Fruit fly (Drosophila melanogaster): ENCODE data around the gene CG2321.

The CG2321 gene

DNA sequence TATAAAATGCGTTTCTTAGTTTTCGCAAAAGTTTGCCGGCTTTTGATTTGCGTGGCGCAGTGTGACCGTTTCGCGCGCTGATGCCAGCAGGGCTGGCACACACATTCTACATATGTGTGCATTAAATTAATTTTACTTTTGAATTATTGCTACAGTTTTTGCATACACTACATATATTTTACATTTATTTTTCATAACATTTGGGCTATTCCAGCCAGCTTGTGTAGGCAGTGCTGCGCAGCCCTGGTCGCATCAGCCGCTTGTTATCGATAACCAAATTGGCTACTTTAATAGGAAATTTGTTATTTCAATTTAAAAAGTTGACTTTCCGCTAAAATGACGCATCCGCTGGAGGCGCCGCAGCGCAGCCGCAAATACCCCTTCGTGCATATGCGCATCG is at the start of gene CG2321, which contains the start of gene CG2006:
Gene CG2321 (minus strand): TSS at position 57 of the 400 bp plus-strand sequence.
Gene CG2006 (plus strand): TSS at position 260 of the 400 bp plus-strand sequence.
- no peak for TF ChIP-seq noc (tag; optimal IDR thresholded peaks at IDR 0.05)

DNA sequence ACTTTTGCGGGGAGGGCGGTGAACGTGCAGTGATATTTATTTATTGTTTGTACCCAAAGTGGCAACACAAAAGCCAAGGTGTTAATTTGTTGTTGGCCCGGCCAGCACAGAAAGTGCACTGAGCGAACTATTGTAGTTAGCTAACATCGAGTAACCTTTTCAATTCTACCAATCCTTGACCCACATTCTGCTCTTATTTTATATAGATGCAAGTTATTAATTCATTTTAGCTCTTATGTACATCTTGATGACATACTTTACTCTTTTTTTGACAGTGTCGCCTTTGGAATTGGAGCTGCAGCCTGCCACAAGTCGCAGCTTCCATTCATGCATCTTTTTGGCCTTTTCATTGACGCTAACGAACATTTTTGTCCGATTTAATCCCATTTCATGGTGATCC is 49.4 kb upstream of the CG2321 start:
- no peak for TF ChIP-seq noc (tag; optimal IDR thresholded peaks at IDR 0.05)

DNA sequence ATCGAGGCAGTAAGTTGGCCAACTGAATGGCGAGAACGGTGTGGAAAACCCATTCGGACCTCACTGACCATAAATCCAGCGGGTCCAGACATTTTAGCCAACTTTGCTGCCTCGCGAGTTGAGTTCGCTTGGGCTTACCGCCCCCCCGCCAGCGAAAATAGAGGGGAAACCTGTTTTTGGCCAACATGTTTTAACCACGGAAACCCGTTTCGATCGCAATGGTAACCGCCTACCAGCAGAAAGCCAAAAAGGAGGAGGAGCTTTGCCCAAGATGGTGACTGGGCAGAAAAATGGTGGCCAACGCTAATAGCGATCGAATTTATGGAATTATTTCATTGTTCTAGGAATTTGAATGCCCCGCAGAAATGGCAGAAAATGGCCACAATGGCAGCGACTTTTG is 37.5 kb upstream of the CG2321 start:
- TF ChIP-seq noc (tag; optimal IDR thresholded peaks at IDR 0.05), result no peak

DNA sequence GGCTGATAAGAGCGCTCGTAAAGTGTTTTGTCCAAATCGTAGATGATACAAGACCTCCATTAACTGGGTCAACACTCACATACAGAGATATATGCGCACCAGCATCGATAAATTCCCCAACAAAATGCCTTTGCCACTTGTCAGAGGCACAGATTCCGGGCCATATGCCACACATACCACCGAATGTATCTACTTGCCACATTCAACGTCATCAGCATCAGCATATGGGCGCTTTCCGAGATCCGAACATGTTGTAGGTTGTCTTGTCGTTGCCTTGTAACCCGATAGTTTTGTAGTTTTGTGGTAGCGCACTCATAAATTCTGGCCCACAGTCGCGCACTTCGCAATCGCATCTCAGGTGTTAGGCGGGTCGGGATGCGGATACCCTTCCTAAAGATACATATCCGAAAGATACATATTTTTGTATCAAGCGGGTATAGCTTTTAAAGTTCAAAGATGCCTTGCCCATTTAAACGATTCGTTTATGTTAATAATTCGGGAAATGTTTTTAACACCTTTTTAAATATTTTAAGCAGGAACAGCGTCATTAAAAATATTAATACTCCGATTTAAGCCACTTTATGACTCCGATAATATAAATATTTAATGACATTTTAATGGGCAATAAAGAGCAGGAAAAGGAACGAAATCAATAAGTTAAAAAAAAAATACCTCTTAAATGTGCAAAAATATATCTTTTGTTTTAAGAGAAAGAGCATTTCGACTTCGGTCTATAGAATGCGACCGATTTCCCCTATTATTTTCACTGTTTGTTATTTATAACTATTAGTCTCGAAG is 35.1 kb upstream of the CG2321 start:
- no peak for TF ChIP-seq noc (tag; optimal IDR thresholded peaks at IDR 0.05)

DNA sequence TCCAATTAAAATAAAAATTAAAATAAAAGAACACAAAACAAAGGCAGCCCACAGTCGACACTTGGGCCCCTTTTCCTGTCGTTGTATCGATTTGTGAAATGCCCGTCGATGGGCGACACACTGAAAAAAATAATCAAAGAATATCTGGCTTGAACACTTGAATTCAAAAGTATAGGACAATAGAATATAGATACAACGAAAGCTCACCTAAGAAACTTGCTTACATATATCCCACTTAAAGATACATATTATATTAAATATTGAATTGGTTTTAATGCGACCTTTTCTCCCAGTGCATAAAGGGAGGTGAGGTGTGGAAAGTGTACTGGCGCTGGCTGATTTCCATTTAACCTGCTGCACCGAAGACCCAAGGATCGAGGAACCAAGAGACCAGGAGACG is 33.1 kb upstream of the CG2321 start:
- no peak for TF ChIP-seq noc (tag; optimal IDR thresholded peaks at IDR 0.05)

DNA sequence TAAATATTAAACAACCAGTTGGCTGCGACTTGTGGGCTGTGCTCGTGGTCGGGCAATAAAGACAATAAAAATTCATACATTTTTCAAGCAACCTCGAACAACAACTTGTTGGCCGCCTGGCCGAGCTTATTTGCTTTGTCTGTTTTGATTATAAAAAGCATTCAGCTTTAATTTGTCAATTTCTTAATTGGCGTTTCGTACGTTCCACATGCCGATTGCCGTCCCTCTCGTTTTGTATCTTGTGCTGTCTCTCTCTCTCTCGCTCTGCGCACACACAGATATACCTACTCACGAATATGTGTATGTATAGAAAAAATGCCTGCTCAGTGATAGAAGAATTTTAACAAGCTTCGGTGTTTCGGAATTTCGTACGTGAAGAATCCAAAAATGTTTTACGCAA is 31.1 kb upstream of the CG2321 start:
- TF ChIP-seq noc (tag; optimal IDR thresholded peaks at IDR 0.05), result no peak

DNA sequence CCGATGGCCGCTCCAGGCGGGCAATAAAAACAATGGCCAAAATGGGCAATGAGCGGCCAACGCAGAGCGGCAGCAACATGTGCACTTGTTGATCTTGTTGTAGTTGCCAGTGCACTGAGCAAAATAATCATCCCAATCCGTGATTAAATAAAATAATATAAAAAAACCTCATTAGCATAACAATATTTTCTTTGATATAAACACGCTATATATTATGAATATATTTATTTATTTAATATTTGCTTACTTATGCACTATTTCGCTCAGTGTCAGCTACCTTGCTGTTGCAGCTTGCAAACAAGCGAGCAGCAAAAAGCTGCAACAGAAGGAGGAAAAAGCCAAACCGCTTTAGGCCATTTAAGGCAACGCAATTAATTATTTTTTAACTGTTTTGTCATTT is 30.3 kb upstream of the CG2321 start:
- no peak for TF ChIP-seq noc (tag; optimal IDR thresholded peaks at IDR 0.05)

DNA sequence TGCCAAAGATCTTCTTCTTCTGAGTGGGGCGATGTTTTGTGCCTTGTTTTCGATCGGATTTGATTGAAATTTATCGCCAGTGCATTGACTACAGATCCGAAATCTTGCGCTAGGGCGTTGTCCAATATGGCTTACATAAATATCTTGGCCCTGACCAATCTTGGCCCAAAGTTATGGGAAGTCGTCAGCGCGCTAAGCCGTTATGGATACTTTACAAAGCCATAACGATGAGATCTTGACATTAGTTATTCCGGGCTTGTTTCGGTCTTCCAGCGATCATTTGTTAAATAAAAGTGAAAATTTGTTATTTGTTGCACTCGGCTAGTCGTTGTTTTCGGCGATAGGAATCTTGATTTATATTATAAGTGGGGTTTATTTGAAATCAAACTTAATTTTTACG is 29.4 kb upstream of the CG2321 start:
- no peak for TF ChIP-seq noc (tag; optimal IDR thresholded peaks at IDR 0.05)

DNA sequence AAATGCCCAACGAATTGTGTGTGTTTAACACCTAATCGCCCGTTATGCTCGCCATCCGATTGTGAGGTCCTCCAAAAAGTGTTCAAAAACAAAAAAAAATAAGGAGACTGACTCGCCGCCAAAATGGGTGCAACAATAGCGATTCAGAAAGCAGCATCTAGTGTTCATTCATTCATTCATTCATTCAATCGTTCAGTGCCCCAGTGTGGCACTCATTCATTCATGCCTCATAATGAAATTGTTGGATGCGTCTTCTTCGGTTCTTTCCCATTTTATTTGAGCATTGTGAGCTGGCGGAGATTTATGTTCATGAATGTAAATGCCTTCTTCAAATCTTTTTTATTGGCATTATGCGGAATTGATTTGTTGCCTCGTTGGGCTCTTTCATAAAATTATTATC is 28.9 kb upstream of the CG2321 start:
- TF ChIP-seq noc (tag; optimal IDR thresholded peaks at IDR 0.05), result no peak

DNA sequence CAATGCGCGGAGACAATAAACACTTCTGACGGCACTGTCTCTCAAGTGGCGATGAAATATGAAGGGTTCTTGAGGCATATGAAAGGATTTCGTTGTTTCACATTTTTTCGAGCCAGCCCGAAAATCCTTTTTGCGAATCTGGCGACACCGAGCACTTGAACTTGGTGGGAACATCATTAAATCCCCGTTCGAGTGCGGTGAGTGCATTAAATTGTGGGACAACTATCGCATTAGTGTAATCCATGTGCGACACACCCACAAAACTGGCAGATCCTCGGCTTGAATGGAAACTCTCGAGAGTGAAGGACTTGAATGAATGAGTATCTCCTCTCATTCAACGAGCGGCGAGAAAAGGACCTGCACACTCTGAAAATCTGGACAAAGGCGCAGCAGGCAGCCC is 27.7 kb upstream of the CG2321 start:
- TF ChIP-seq noc (tag; optimal IDR thresholded peaks at IDR 0.05), result no peak

DNA sequence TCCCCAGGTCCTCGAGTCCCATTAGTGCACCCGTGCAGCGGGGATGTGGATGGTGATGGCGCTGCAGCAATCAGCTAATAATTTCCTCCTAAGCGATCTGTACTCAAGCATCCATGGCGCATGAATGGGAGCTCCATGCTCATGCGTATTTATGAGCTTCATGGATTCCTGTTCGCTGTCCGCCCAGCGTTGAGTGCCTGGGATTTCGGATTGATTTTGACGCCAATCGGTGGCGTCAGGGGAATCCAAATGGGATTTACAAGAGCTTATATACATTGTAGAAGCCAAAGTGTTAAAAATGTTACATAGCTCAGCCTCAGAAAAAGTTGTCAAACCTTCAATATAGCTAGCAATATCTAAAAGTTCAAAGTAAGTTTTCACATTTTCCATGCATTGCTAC is 26.4 kb upstream of the CG2321 start, which contains the start of gene ND-20L:
Gene ND-20L (plus strand): TSS at position 301 of the 400 bp plus-strand sequence.
- TF ChIP-seq noc (tag; optimal IDR thresholded peaks at IDR 0.05), result no peak

DNA sequence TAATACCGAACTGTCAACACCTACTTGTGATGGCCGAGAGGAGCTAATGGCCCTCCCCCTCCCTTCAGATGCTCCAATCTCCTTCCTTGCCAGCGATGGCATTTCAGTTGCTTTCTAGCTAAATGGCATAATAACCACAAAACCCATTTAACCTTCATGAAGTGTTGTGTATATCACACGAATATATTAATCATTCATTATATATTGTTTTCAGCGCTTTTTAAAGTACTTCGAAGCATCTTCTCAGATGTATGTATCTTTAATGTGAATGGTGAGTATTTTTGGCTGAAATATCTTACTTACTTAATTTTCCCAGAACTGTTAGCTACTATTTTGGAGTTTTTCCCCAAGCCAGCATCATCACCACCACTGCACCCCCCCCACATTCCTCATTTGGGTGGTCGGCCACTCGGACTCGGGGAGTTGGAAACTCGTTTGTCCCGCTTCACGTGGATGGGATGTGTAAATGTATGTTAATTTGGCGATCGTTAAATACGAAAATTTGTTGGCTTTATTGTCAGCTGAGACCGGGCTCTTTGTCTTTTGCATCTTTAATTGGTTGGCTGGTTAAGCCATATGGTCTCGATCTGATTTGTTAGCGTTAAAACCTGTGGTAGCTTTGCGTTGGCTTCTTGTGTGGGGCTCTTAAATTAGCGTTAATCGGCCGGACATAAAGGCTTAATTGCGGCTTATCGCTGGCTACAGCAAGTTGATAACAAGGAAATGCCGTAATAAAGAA is 23.4 kb upstream of the CG2321 start:
- TF ChIP-seq noc (tag; optimal IDR thresholded peaks at IDR 0.05), result no peak

DNA sequence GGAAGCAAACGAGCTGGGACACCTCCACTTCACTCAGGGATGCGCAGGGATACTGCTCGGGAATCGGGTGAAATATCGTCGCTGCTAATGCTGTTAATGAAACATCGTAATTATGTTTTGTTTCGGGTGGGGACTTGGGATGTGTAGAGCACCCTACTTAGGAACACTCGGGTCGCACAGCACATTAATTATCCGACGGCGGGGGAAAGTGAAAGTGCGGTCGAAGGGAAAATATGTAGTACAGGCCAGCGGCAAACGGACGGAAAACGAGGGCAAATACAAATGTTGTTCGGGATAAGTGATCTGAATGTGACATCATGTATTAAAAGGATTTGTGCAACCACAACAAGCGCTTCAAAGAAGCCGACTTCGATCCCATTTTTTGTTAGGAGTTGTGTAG is 22.4 kb upstream of the CG2321 start:
- TF ChIP-seq noc (tag; optimal IDR thresholded peaks at IDR 0.05), result no peak

DNA sequence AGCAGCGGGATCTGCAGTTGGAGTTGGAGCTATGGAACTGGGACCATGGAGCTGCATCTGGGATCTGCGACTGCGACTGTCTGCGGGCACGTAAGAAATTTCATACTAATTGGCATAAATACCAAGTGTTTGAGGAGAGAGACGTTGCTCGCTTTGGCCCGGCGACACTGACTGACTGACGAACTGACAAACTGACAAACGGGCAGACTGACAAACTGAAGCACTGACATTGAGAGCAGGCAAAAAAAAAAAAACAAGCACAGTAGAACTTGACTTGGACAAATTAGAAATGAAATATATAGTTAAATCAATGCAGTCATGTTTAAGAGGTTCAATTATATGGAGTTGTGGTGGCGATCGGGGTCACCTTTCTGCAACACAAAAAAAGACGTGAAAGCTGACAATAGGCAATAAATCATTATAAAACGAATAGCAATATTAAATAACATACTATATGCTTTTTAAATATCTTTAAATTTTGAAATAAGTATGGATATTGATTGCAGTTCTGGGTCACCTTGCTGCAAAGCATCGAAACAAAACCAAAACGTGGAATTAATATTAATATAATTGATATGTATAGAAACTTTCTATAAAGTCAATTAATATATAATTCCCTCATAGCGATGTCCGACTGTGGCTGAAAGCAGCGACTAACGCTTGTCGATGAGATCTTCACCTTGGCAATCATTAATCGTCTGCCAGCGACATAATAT is 19.6 kb upstream of the CG2321 start:
- TF ChIP-seq noc (tag; optimal IDR thresholded peaks at IDR 0.05), result no peak

DNA sequence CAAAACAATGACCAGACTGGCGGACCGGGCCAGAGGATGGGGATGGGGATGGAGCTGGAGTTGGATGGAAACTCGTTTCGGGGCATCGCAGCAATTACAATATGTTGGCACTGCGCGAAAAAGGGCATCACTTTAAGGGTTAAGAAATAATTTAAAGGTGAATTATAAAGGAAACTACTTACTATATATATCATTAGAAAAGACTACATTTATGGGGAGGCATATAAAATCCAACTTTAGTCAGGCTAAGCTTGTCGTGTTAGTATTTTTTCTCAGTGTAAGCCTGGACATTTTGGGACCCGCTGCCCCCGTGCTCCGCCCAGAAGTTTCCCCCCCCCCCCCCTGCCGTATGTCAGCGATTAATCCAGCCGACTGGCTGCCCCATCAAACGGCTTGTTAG is 17.5 kb upstream of the CG2321 start:
- no peak for TF ChIP-seq noc (tag; optimal IDR thresholded peaks at IDR 0.05)

DNA sequence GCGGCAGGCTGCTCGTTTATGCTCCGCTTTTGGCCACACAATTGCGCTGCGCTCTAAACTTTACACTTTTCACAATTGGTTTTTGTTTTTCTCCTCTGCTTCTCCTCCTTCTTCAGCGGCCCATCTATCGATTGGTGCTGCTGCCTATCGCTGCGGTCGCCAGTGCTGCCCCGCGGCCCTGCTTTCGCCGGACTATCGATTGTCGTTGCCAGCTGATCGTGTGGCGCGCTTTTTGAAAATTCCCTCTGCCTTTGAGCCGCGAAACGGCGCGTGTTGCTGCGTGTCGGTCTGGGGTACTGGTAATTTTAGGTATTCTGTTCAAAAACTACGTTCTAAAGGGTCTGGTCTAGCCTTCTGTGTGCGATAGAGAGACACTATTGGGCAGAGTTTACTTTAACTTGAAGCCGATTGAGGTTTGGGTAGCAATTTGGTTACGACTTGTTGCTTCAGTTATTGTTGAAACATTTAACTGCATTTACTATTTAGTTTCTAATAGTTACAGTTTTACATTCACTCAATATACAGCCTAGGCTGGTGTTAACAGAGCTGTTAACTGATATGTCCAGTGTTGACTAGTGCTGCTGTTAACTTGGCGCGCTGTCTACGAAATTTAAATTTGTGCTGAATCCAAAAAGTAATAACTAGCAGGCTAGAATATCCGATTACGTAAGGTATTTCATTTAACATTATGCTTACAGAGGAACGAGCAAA is 14.5 kb upstream of the CG2321 start, which contains the start of gene Trc8:
Gene Trc8 (minus strand): TSS at position 392 of the 711 bp plus-strand sequence.
- TF ChIP-seq noc (tag; optimal IDR thresholded peaks at IDR 0.05), result no peak

All from whole organism, larva.